Worm (Caenorhabditis elegans) whole organism, late embryonic: ENCODE measurements around the gene VM106R.1.

Source experiments
- F13H6.1 ChIP-seq: sonication (generic microtip); optimal IDR thresholded peaks from 2 replicates; lab custom pipeline; 2016; ENCODE audit warnings: missing genetic modification characterization, missing compliant biosample characterization
- K09A11.1 ChIP-seq: sonication (generic microtip); optimal IDR thresholded peaks from 2 replicates; lab custom pipeline; 2017; ENCODE audit warnings: antibody characterized with exemption, mild to moderate bottlenecking, missing genetic modification characterization, missing compliant biosample characterization; ENCODE audit not compliant: insufficient read depth
- Y22D7AL.16 ChIP-seq: sonication (generic microtip); optimal IDR thresholded peaks from 2 replicates; lab custom pipeline; 2016; ENCODE audit warnings: missing genetic modification characterization, missing compliant biosample characterization
- ama-1 ChIP-seq: fragments of 150-350 bp; optimal IDR thresholded peaks from 2 replicates; lab custom pipeline; 2014
- ceh-18 ChIP-seq: sonication (generic microtip); optimal IDR thresholded peaks from 2 replicates; lab custom pipeline; 2016; ENCODE audit warnings: missing genetic modification characterization, missing compliant biosample characterization
- ceh-19 ChIP-seq: fragments of 200-800 bp; sonication (Bioruptor generic); optimal IDR thresholded peaks from 2 replicates; lab custom pipeline; 2018; ENCODE audit warnings: mild to moderate bottlenecking, missing genetic modification characterization, missing compliant biosample characterization
- ceh-2 ChIP-seq: sonication (generic microtip); optimal IDR thresholded peaks from 2 replicates; lab custom pipeline; 2016; ENCODE audit warnings: missing genotype, missing genetic modification characterization, missing compliant biosample characterization
- ceh-22 ChIP-seq: sonication (generic microtip); optimal IDR thresholded peaks from 2 replicates; lab custom pipeline; 2017; ENCODE audit warnings: missing biosample characterization, missing genetic modification characterization
- ceh-24 ChIP-seq: sonication (generic microtip); optimal IDR thresholded peaks from 2 replicates; lab custom pipeline; 2016; ENCODE audit warnings: mild to moderate bottlenecking, missing genetic modification characterization, missing compliant biosample characterization
- ceh-31 ChIP-seq: sonication (generic microtip); optimal IDR thresholded peaks from 2 replicates; lab custom pipeline; 2016; ENCODE audit warnings: missing genetic modification characterization, missing compliant biosample characterization
- ceh-45 ChIP-seq: fragments of 200-800 bp; sonication (Bioruptor generic); IDR thresholded peaks from 2 replicates; pipeline ENCODE4 v1.3.6; 2022; ENCODE audit warnings: missing genetic modification reagents, missing genetic modification characterization, missing compliant biosample characterization
- ceh-48 ChIP-seq: sonication (generic microtip); optimal IDR thresholded peaks from 2 replicates; lab custom pipeline; 2016; ENCODE audit warnings: missing genetic modification characterization, inconsistent platforms, missing compliant biosample characterization
- ceh-6 ChIP-seq: fragments of 200-800 bp; sonication (Bioruptor generic); optimal IDR thresholded peaks from 2 replicates; lab custom pipeline; 2018; ENCODE audit warnings: mild to moderate bottlenecking, missing genetic modification characterization, missing compliant biosample characterization
- ceh-9 ChIP-seq: sonication (generic microtip); optimal IDR thresholded peaks from 2 replicates; lab custom pipeline; 2016; ENCODE audit warnings: mild to moderate bottlenecking, missing genetic modification characterization, inconsistent platforms, missing compliant biosample characterization
- elt-2 ChIP-seq: sonication (generic microtip); optimal IDR thresholded peaks from 2 replicates; lab custom pipeline; 2016; ENCODE audit warnings: missing genetic modification reagents, missing genetic modification characterization, missing compliant biosample characterization
- elt-4 ChIP-seq: sonication (generic microtip); optimal IDR thresholded peaks from 2 replicates; lab custom pipeline; 2016; ENCODE audit warnings: missing genetic modification characterization, missing compliant biosample characterization
- fax-1 ChIP-seq: sonication (generic microtip); optimal IDR thresholded peaks from 2 replicates; lab custom pipeline; 2016; ENCODE audit warnings: missing genotype, missing genetic modification characterization, missing compliant biosample characterization
- hlh-13 ChIP-seq: fragments of 200-800 bp; sonication (Bioruptor generic); optimal IDR thresholded peaks from 2 replicates; lab custom pipeline; 2018; ENCODE audit warnings: mild to moderate bottlenecking, missing genetic modification characterization, missing compliant biosample characterization
- hlh-15 ChIP-seq: sonication (generic microtip); optimal IDR thresholded peaks from 2 replicates; lab custom pipeline; 2016; ENCODE audit warnings: missing genetic modification characterization, missing compliant biosample characterization
- hlh-30 ChIP-seq: sonication (generic microtip); optimal IDR thresholded peaks from 2 replicates; lab custom pipeline; 2017; ENCODE audit warnings: antibody characterized with exemption, missing genetic modification characterization, missing compliant biosample characterization; ENCODE audit not compliant: insufficient read depth
- hlh-8 ChIP-seq: sonication (generic microtip); optimal IDR thresholded peaks from 2 replicates; lab custom pipeline; 2016; ENCODE audit warnings: missing genotype, missing genetic modification characterization, missing compliant biosample characterization
- lim-6 ChIP-seq: sonication (generic microtip); optimal IDR thresholded peaks from 2 replicates; lab custom pipeline; 2016; ENCODE audit warnings: missing genetic modification characterization, missing compliant biosample characterization
- madf-2 ChIP-seq: sonication (generic microtip); optimal IDR thresholded peaks from 2 replicates; lab custom pipeline; 2017; ENCODE audit warnings: missing genetic modification characterization, missing compliant biosample characterization
- mec-3 ChIP-seq: sonication (generic microtip); optimal IDR thresholded peaks from 2 replicates; lab custom pipeline; 2016; ENCODE audit warnings: borderline replicate concordance, missing genetic modification characterization, missing compliant biosample characterization
- nfya-1 ChIP-seq: sonication (generic microtip); optimal IDR thresholded peaks from 2 replicates; lab custom pipeline; 2017; ENCODE audit warnings: missing genetic modification characterization, mild to moderate bottlenecking, missing compliant biosample characterization, antibody characterized with exemption, moderate library complexity
- npax-4 ChIP-seq: sonication (generic microtip); optimal IDR thresholded peaks from 2 replicates; lab custom pipeline; 2016; ENCODE audit warnings: missing genetic modification characterization, missing compliant biosample characterization
- odd-2 ChIP-seq: sonication (generic microtip); optimal IDR thresholded peaks from 2 replicates; lab custom pipeline; 2017; ENCODE audit warnings: antibody characterized with exemption, mild to moderate bottlenecking, missing genetic modification characterization, missing compliant biosample characterization
- pros-1 ChIP-seq: fragments of 150-350 bp; optimal IDR thresholded peaks from 2 replicates; lab custom pipeline; 2014; ENCODE audit warnings: missing biosample characterization, missing genetic modification reagents, missing genetic modification characterization
- ref-2 ChIP-seq: sonication (generic microtip); optimal IDR thresholded peaks from 2 replicates; lab custom pipeline; 2016; ENCODE audit warnings: missing genetic modification characterization, missing compliant biosample characterization
- rnt-1 ChIP-seq: sonication (generic microtip); optimal IDR thresholded peaks from 2 replicates; lab custom pipeline; 2016; ENCODE audit warnings: missing genetic modification characterization, missing compliant biosample characterization
- sdc-2 ChIP-seq: sonication (generic microtip); optimal IDR thresholded peaks from 2 replicates; lab custom pipeline; 2016; ENCODE audit warnings: missing genotype, missing genetic modification characterization, missing compliant biosample characterization
- sox-2 ChIP-seq: fragments of 200-800 bp; sonication (Bioruptor generic); IDR thresholded peaks from 2 replicates; pipeline ENCODE4 v1.3.6; 2022; ENCODE audit warnings: missing genetic modification reagents, missing genetic modification characterization, missing compliant biosample characterization
- sox-4 ChIP-seq: sonication (generic microtip); optimal IDR thresholded peaks from 2 replicates; lab custom pipeline; 2017; ENCODE audit warnings: mild to moderate bottlenecking, missing genetic modification characterization, inconsistent platforms, missing compliant biosample characterization
- syd-9 ChIP-seq: sonication (generic microtip); optimal IDR thresholded peaks from 2 replicates; lab custom pipeline; 2016; ENCODE audit warnings: mild to moderate bottlenecking, missing genetic modification characterization, moderate library complexity, missing compliant biosample characterization
- tbx-2 ChIP-seq: sonication (generic microtip); optimal IDR thresholded peaks from 2 replicates; lab custom pipeline; 2016; ENCODE audit warnings: missing genetic modification characterization, missing compliant biosample characterization
- ttx-3 ChIP-seq: sonication (generic microtip); optimal IDR thresholded peaks from 2 replicates; lab custom pipeline; 2016; ENCODE audit warnings: missing genetic modification reagents, missing genetic modification characterization, missing compliant biosample characterization
- unc-3 ChIP-seq, 2 experiments: fragments of 200-800 bp in 1 of 2; sonication (Bioruptor generic) in 1 of 2; sonication (generic microtip) in 1 of 2; conservative IDR thresholded peaks in 1 of 2; optimal IDR thresholded peaks in 1 of 2; 2 replicates each; pipeline versions ENCODE4 v1.3.6 to Lab custom; 2016 to 2022; ENCODE audit warnings: missing compliant biosample characterization in 2 of 2, missing genetic modification characterization in 2 of 2, missing genetic modification reagents in 1 of 2
- unc-42 ChIP-seq: sonication (generic microtip); optimal IDR thresholded peaks from 2 replicates; lab custom pipeline; 2016; ENCODE audit warnings: missing genotype, missing genetic modification characterization, missing compliant biosample characterization
- unc-55 ChIP-seq: sonication (generic microtip); optimal IDR thresholded peaks from 2 replicates; lab custom pipeline; 2017; ENCODE audit warnings: missing biosample characterization, missing genetic modification reagents, missing genetic modification characterization
- ztf-16 ChIP-seq: sonication (generic microtip); optimal IDR thresholded peaks from 2 replicates; lab custom pipeline; 2017; ENCODE audit warnings: missing genetic modification characterization, missing compliant biosample characterization

VM106R.1 gene

ce11 chrII:10859359-10859758 is 30.4 kb upstream of the VM106R.1 start:
- TF ChIP-seq fax-1 (tag; lab: Kevin White, UChicago) (no peak), npax-4 (no peak), ztf-16 (tag; lab: Kevin White, UChicago) (no peak), sdc-2 (no peak), elt-4 (tag; lab: Kevin White, UChicago) (no peak), ceh-19 (GFP tag; lab: Kevin White, UChicago) (no peak), rnt-1 (no peak), lim-6 (tag; lab: Kevin White, UChicago) (no peak), ceh-22 (tag; lab: Kevin White, UChicago) (no peak), ceh-31 (tag; lab: Kevin White, UChicago) (no peak), ceh-18 (no peak)
- TF ChIP-seq, all 69 proteins: peak for 0

DNA sequence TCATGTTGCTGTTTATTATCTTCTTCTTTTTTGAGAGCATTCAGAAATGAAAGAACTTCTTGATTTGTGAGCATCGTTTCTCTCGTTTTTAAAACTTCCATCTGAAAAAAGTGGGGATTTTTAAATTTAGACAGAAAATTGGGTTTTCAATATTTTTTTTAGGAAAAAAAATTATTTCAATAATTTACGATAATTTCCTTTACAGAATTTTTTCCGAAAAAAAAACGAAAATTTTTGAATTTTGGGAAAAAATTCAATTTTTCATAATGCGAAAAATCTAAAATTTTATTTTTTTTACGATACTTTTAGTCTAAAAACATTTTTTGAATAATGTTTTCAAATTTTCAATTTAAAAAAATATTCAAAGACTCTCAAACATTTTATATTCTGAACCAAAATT is 28.1 kb upstream of the VM106R.1 start, which contains the start of gene M106.7:
TSS of gene M106.7 (minus strand) at position 101 of the 400 bp plus-strand sequence.
- no peak for TF ChIP-seq ceh-22 (tag; lab: Kevin White, UChicago)
- TF ChIP-seq ceh-45: no peak
- TF ChIP-seq ceh-24 (tag; lab: Kevin White, UChicago): no peak
- TF ChIP-seq hlh-8: no peak

DNA sequence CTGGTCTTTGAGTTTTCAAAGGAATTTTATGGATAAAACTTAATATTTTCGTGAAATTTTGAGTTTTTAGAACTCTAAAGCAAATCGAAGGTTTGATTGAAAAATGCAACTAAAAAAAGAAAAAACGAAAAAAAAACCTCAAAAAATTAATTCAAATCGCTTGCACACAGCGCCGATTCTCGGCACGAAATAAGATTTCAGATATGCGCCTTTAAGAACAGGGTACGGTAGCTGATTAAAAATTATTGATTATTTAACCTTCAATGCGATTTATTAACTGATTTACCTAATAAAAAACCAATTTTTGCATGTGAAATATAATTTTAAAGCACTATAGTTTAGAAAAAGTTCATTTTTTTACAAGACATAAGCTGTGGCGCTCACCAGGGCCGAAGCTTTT is 23.9 kb upstream of the VM106R.1 start:
- no peak for TF ChIP-seq mec-3 (tag; lab: Kevin White, UChicago)
- no peak for TF ChIP-seq K09A11.1
- TF ChIP-seq, all 69 proteins: peak for 0

ce11 chrII:10851110-10851509 is 22.1 kb upstream of the VM106R.1 start:
- TF ChIP-seq nfya-1 (tag; lab: Kevin White, UChicago) (peak; percentile 41), F13H6.1 (tag; lab: Kevin White, UChicago) (no peak), ceh-18 (peak; percentile 54), rnt-1 (no peak), unc-55 (GFP tag; lab: Kevin White, UChicago) (peak; percentile 100), hlh-30 (peak; percentile 68), ref-2 (tag; lab: Kevin White, UChicago) (peak; percentile 31), pros-1 (no peak)

DNA sequence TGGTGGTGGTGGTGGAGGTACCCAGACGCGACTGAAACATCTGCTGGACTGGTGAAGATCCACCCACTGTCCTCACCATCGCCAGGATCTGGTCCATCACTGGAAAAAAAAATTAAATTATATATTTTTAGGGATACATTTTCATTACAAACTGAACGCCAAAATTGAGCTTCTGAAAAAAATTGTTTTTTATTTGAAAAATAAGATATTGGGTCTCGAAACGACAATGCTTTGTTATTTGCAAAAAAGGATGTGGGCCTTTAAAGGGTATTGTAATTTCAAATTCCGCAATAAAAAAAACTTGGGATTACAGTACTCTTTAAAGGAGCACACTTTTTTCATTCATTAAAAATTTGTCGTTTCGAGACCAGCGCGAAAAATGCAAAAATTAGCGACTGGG is 20.9 kb upstream of the VM106R.1 start, which contains the start of gene M106.2:
TSS of gene M106.2 (minus strand) at position 101 of the 400 bp plus-strand sequence.
- TF ChIP-seq sox-2 (GFP tag; lab: Robert Waterston, UW) (no peak), ceh-2 (tag; lab: Kevin White, UChicago) (no peak), fax-1 (tag; lab: Kevin White, UChicago) (no peak), madf-2 (tag; lab: Kevin White, UChicago) (no peak), ama-1 (lab: Kevin White, UChicago) (no peak), ceh-6 (GFP tag; lab: Kevin White, UChicago) (no peak), hlh-15 (no peak), K09A11.1 (no peak)

DNA sequence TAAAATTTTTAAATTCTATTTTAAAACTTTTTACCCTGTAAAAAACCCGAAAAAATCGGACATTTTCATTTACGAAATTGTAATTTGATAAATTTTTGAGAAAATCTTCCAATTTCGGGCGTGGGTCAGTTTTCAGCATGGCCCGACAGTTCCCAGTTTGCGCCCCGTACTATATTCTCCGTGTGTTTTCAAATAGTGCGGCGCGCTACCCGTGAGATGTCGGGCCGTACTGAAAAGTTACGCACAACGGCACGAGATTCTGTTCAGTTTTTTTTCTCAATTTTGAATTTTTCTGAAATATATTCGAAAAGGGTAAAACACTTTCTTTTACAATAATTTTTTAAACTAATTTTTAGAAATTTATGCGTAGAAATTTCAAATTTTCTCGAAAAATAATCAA is 18.1 kb upstream of the VM106R.1 start:
- TF ChIP-seq tbx-2 (tag; lab: Kevin White, UChicago) (no peak), unc-3 (GFP tag; conservative IDR thresholded peaks at IDR 0.05; lab: Robert Waterston, UW) (no peak), unc-3 (tag; optimal IDR thresholded peaks at IDR 0.05; lab: Kevin White, UChicago) (no peak), nfya-1 (tag; lab: Kevin White, UChicago) (no peak), ttx-3 (tag; lab: Kevin White, UChicago) (no peak), syd-9 (tag; lab: Kevin White, UChicago) (no peak), odd-2 (tag; lab: Kevin White, UChicago) (no peak), elt-2 (tag; lab: Kevin White, UChicago) (no peak), sox-4 (tag; lab: Kevin White, UChicago) (no peak), ama-1 (lab: Kevin White, UChicago) (no peak), Y22D7AL.16 (no peak), unc-42 (tag; lab: Kevin White, UChicago) (no peak), hlh-13 (no peak), sdc-2 (no peak), ceh-48 (tag; lab: Kevin White, UChicago) (no peak), ceh-9 (tag; lab: Kevin White, UChicago) (no peak)
